Worm (Caenorhabditis elegans) whole organism, L4/young adult: ENCODE measurements around the gene orc-3.
"Not testable (repeated sequence)": the region's sequence is repeated elsewhere in the genome, so short reads cannot be mapped to it uniquely, and the experiment has no call there.

Experiments used
- W03F9.2 ChIP-seq: fragments of 150-350 bp; optimal IDR thresholded peaks from 2 replicates; lab custom pipeline; 2014; ENCODE audit warnings: missing biosample characterization, missing genetic modification characterization
- dao-5 ChIP-seq: sonication (generic microtip); optimal IDR thresholded peaks from 2 replicates; lab custom pipeline; 2016; ENCODE audit warnings: missing genotype, missing genetic modification characterization, moderate library complexity, missing compliant biosample characterization
- him-1 ChIP-seq: sonication (generic microtip); optimal IDR thresholded peaks from 2 replicates; lab custom pipeline; 2016; ENCODE audit warnings: missing genotype, missing genetic modification reagents, missing genetic modification characterization, missing compliant biosample characterization

orc-3 gene

DNA sequence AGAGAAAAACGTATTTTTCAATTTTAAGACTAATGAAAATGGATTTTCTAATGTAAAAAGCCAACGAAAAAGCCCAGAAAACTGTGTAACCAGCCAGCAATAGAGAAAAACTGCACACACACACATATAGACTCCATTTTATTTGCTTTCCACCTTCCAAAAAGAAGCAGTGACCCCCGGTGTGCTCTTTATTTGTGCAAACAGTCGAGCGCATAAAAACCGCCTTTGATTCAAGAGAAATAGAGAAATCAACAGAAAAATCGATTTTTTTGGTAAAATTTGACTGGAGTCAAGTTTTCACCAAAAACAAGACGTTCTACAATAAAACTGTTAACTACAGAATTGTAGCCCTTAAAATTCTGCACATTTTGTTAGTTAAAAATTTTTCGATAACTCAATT, 20.7 kb downstream of the orc-3 start:
- TF ChIP-seq him-1: no peak
- no peak for TF ChIP-seq dao-5 (tag; lab: Kevin White, UChicago)
- no peak for TF ChIP-seq W03F9.2 (tag; lab: Kevin White, UChicago)

DNA sequence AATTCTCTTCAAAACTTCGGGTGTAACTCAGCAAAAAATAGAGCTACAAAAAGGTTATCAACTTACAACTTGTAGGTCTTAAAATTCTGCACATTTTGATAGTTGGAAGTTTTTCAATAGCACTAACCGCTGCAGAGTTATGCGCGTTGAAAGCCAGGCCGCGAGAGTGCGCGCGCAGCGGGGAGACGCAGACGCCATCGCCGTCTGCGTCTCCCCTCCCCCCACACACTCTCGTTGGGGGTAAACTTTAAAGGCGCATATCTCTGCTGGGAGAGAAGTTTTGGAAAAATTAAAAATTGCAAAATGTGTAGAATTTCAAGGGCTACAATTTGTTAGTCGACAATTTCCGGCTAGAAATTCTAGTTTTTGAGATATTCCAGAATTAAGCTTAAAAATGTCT, 21.6 kb downstream of the orc-3 start:
- no peak for TF ChIP-seq him-1
- TF ChIP-seq W03F9.2 (tag; lab: Kevin White, UChicago): no peak
- TF ChIP-seq dao-5 (tag; lab: Kevin White, UChicago): no peak

DNA sequence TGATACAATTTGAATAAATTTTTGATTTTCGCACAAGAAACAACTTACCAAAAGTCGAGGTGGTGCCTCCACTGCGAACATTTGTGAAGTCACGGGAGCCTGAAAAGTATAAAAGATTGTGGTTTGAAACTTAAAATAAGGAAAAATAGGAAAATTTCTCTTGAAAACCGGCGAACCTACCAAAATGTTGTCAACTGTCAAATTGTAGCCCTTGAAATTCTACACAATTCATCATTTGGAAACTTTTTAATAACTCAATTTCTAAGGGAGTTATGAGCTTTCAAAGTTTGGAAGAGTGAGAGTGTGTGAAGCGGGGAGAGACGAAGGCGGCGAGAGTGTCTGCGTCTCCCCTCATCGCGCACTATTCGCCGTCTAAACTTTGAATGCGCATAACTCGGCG, 22.2 kb downstream of the orc-3 start, which contains the start of gene pes-4:
Gene pes-4, minus strand, starts transcription at position 101 of the 400 bp plus-strand sequence.
- TF ChIP-seq dao-5 (tag; lab: Kevin White, UChicago) (no peak), him-1 (no peak), W03F9.2 (tag; lab: Kevin White, UChicago) (no peak)

- TF ChIP-seq W03F9.2 (tag; lab: Kevin White, UChicago) (no peak), dao-5 (tag; lab: Kevin White, UChicago) (no peak), him-1 (no peak)
Measured at ce11 chrIII:1230672-1231071, 22.7 kb downstream of the orc-3 start.

DNA sequence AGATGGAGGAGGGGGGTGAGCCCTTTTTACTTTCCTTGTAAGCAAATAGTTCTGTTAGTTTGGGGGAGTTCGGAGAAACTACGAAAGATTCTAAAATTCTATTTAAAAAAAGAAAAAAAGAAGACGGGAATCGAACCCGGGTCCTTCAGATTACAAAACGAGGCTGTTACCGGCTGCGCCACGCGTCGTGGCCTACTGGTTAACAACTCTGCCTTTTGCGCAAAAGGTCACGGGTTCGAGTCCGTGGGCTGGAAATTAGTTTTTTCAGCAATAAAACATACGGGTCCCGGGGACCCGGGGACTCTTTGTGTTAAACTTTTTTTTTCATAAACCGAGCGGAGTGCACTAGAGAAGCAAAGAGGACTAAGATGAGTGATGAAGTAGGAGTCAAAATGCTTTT, 23.3 kb downstream of the orc-3 start:
- no peak for TF ChIP-seq dao-5 (tag; lab: Kevin White, UChicago)
- TF ChIP-seq W03F9.2 (tag; lab: Kevin White, UChicago): no peak
- no peak for TF ChIP-seq him-1

DNA sequence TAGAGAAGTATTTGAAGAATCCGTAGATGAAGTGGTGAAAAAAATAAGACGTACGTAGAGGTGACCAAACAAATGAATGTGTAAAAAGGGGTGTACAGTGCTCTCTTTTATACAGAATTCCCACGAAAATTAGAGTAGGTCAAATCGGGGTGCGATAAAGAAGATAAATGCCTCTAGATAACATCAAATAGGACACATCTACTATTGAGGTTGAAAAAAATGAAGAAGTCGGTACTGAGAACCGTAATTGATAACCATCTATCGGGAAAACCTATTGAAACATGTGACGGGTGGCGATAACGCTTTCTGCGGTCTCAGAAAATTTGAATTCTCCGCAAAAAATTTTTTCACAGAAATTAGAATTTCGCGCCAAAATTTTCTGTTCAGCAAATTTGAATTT, 30.8 kb downstream of the orc-3 start, which contains the start of gene fbxa-61:
Gene fbxa-61, plus strand, starts transcription at position 345 of the 400 bp plus-strand sequence.
- TF ChIP-seq dao-5 (tag; lab: Kevin White, UChicago) (no peak), W03F9.2 (tag; lab: Kevin White, UChicago) (no peak), him-1 (no peak)

DNA sequence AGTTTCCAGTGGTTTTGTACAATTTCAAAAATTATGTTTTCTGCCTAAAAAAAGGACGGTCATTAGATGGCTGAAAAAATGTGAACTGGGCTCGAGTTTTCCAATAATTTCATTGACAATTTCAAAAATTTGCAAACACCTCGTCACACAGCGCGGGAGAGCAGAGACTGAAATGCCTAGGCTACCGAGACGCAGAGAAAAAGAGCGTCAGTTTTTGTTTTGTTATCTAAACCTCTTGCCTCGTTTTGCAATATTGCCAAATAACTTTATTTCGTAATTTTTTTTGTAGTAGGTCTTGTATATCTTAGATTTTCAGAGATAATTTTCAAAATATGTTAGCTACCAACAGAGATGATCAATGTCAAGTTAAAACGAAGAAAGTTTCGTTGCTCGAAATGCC, 35.3 kb downstream of the orc-3 start, which contains the start of gene fbxa-63:
Gene fbxa-63, plus strand, starts transcription at position 310 of the 400 bp plus-strand sequence.
- TF ChIP-seq him-1 (no peak), W03F9.2 (tag; lab: Kevin White, UChicago) (no peak), dao-5 (tag; lab: Kevin White, UChicago) (no peak)

ce11 chrIII:1248335-1248734, 40.4 kb downstream of the orc-3 start:
- TF ChIP-seq him-1: no peak
- TF ChIP-seq W03F9.2 (tag; lab: Kevin White, UChicago): no peak
- no peak for TF ChIP-seq dao-5 (tag; lab: Kevin White, UChicago)

DNA sequence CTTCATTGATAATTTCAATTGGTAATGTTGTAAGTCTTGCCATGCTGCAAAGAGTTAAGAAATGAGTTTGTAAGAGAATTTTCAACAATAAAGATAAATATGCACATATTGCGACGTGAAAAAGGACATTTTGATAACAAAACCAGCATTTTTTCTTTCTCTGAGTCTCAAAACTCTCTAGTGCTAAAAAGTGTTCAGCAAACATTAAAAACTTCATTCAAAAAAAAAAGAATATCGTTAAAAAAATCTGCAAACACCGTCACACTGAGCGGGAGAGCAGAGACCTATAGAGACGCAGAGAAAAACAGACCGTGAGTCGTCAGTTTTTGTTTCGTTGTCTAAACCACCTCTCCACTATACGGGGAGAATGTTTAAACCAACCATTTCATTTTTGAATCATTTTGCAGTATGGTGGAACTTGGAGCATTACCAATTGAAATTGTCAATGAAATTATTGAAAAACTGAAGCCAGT, 41.2 kb downstream of the orc-3 start, which contains the start of the genes fbxa-76 and fbxa-77:
Gene fbxa-76, minus strand, starts transcription at position 51 of the 473 bp plus-strand sequence.
Gene fbxa-77, plus strand, starts transcription at position 365 of the 473 bp plus-strand sequence.
- no peak for TF ChIP-seq W03F9.2 (tag; lab: Kevin White, UChicago)
- no peak for TF ChIP-seq dao-5 (tag; lab: Kevin White, UChicago)
- no peak for TF ChIP-seq him-1

ce11 chrIII:1256519-1256918, 48.6 kb downstream of the orc-3 start, which contains the start of gene fbxa-208:
Gene fbxa-208 (plus strand): TSS chrIII:1256819.
- TF ChIP-seq dao-5 (tag; lab: Kevin White, UChicago); W03F9.2 (tag; lab: Kevin White, UChicago); him-1: not testable (repeated sequence)

- not testable (repeated sequence) for TF ChIP-seq W03F9.2 (tag; lab: Kevin White, UChicago); dao-5 (tag; lab: Kevin White, UChicago); him-1
Measured at ce11 chrIII:1258358-1258757, 50.4 kb downstream of the orc-3 start, which contains the start of gene fbxa-78. Gene fbxa-78 (minus strand): TSS chrIII:1258458.
